Worm (Caenorhabditis elegans): ENCODE data around the gene alh-8.

alh-8 gene

DNA sequence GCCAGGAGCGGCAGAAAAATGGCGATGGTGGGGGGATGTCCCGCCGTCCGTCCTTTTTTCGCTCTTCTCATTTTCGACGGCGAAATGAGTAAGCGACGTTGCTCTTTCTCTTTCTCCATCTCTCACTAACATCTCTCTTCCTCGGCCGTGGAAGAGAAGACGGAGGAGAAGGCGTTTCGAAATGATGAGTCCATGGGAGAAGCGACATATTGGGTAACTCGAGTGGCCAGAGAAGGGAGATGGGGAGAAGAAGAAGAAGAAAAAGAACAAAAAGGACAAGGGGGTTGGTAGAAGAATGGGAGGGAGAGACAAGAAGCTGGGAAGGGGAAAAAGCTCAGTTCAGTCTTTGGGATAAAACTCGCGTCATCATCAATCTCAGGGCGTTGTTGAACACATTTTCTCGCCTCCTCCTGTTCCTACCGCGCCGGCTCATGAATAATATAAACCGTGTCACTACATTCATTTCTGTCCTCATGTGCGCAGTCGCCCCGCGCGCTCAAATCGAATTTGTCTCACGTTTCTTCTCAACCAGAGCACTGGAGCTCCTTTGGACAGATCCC lies 22.8 kb downstream of the alh-8 start (continued):
- TF ChIP-seq dpl-1 (GFP tag; optimal IDR thresholded peaks at IDR 0.05): no peak
- TF ChIP-seq unc-30 (tag; optimal IDR thresholded peaks at IDR 0.05): no peak
- peak in 1 of 2 experiments; percentile 1 for TF ChIP-seq ztf-11 (tag; optimal IDR thresholded peaks at IDR 0.05)
- TF ChIP-seq zip-4 (GFP tag; optimal IDR thresholded peaks at IDR 0.05): no peak
- no peak for TF ChIP-seq vab-15 (tag; optimal IDR thresholded peaks at IDR 0.05)
- TF ChIP-seq hlh-17 (GFP tag; optimal IDR thresholded peaks at IDR 0.05; ENCODE audit: borderline replicate concordance): no peak
- TF ChIP-seq mdl-1 (tag; optimal IDR thresholded peaks at IDR 0.05): no peak
- TF ChIP-seq skn-1 (tag; optimal IDR thresholded peaks at IDR 0.05): peak; percentile 31
- TF ChIP-seq irx-1 (tag; optimal IDR thresholded peaks at IDR 0.05): no peak
- peak in 1 of 2 experiments; percentile 37 for TF ChIP-seq lsy-2 (tag; optimal IDR thresholded peaks at IDR 0.05)
- TF ChIP-seq lin-14 (GFP tag; optimal IDR thresholded peaks at IDR 0.05): peak; percentile 80
- no peak for TF ChIP-seq ets-5 (GFP tag; IDR thresholded peaks at IDR 0.05)
- peak; percentile 8 to 70 (median 33) for TF ChIP-seq ceh-82 (tag; optimal IDR thresholded peaks at IDR 0.05)
- TF ChIP-seq lin-15B (tag; optimal IDR thresholded peaks at IDR 0.05): no peak
- TF ChIP-seq nhr-47 (tag; optimal IDR thresholded peaks at IDR 0.05): peak; percentile 21
- peak; percentile 3; the same call in 1 of the 2 replicates for TF ChIP-seq isw-1 (GFP tag; IDR thresholded peaks at IDR 0.05)
- TF ChIP-seq unc-98 (GFP tag; IDR thresholded peaks at IDR 0.05): no peak
- no peak for TF ChIP-seq snpc-4 (tag; optimal IDR thresholded peaks at IDR 0.05)
- peak; percentile 30 for TF ChIP-seq xbp-1 (tag; optimal IDR thresholded peaks at IDR 0.05)

DNA sequence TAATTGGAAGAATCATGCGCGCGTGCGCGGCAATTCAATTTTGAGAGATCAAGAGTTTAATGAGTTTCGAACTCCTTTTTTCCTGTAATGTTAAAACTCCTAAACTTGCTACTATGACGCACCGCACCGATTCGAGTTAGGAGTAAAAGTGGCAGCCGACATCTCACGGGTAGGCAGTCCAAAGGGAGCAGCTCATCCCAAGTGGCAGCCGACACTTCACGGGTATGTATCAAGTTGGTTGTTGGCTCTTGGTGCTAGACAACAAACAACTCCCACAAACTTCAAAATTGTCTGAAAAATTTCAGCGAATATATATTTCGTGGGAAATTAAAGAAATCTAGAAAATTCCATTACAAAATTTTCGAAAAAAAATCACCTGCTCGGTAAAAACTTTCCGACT lies 24.3 kb downstream of the alh-8 start:
- TF ChIP-seq snpc-4 (tag; optimal IDR thresholded peaks at IDR 0.05): peak; percentile 77
- TF ChIP-seq nhr-76 (tag; optimal IDR thresholded peaks at IDR 0.05): no peak

DNA sequence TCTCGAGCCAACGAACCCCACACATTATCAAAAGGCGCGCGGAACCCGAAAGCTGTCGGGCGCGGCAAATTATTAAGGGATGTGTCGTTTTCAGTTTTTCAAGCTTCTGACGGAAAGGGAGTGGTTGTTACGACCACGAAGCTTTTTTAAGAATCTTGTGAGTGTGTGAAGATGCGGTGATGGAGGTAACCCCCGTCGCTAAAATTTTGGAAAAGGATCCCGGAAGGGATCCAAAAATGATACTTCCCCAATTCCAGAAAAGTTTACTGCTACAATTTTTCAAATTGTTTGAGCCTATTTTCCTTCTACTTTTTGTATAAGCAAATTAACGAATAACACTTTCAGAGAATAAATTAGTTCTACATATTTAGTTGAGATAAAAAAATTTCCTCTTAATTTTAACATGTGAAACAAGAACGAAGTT lies 27.8 kb downstream of the alh-8 start:
- TF ChIP-seq snu-23 (GFP tag; optimal IDR thresholded peaks at IDR 0.05): peak; percentile 66
- TF ChIP-seq dpl-1 (GFP tag; optimal IDR thresholded peaks at IDR 0.05): peak in 2 of 3 experiments; percentile 39 to 58
- peak; percentile 10 for TF ChIP-seq nhr-47 (tag; optimal IDR thresholded peaks at IDR 0.05)
- TF ChIP-seq xbp-1 (tag; optimal IDR thresholded peaks at IDR 0.05): peak; percentile 14
- no peak for TF ChIP-seq tbx-2 (tag; optimal IDR thresholded peaks at IDR 0.05)
- peak; percentile 100 for TF ChIP-seq aly-2 (tag; optimal IDR thresholded peaks at IDR 0.05)
- TF ChIP-seq nhr-76 (tag; optimal IDR thresholded peaks at IDR 0.05): no peak
- TF ChIP-seq pag-3 (tag; optimal IDR thresholded peaks at IDR 0.05; ENCODE audit: borderline replicate concordance, insufficient read depth): no peak
- peak; percentile 35 for TF ChIP-seq swsn-7 (tag; optimal IDR thresholded peaks at IDR 0.05)
- TF ChIP-seq ets-5 (GFP tag; IDR thresholded peaks at IDR 0.05): no peak
- peak in 1 of 2 experiments; percentile 4 for TF ChIP-seq mdl-1 (tag; optimal IDR thresholded peaks at IDR 0.05)
- peak; percentile 77 for TF ChIP-seq nhr-85 (tag)
- peak; percentile 44 for TF ChIP-seq nhr-20 (tag; optimal IDR thresholded peaks at IDR 0.05)
- no peak for TF ChIP-seq unc-130 (tag; optimal IDR thresholded peaks at IDR 0.05)
- peak; percentile 46 for TF ChIP-seq mef-2 (tag; optimal IDR thresholded peaks at IDR 0.05)
- peak; percentile 33 for TF ChIP-seq dsc-1 (tag; optimal IDR thresholded peaks at IDR 0.05)
- TF ChIP-seq C34B4.2 (tag; optimal IDR thresholded peaks at IDR 0.05): no peak
- peak; percentile 84 for TF ChIP-seq mab-9 (GFP tag; IDR thresholded peaks at IDR 0.05)
- TF ChIP-seq skn-1 (tag; optimal IDR thresholded peaks at IDR 0.05): peak; percentile 91
- peak; percentile 50 for TF ChIP-seq unc-86 (tag; optimal IDR thresholded peaks at IDR 0.05)
- TF ChIP-seq fkh-8 (tag; optimal IDR thresholded peaks at IDR 0.05): peak; percentile 82
- no peak for TF ChIP-seq fkh-4 (tag; optimal IDR thresholded peaks at IDR 0.05; ENCODE audit: borderline replicate concordance)
- no peak for TF ChIP-seq nhr-84 (tag; optimal IDR thresholded peaks at IDR 0.05)
- peak; percentile 81 for TF ChIP-seq ztf-4 (tag; optimal IDR thresholded peaks at IDR 0.05)
- no peak for TF ChIP-seq nhr-11 (tag; optimal IDR thresholded peaks at IDR 0.05)
- peak; percentile 55 for TF ChIP-seq snpc-4 (tag; optimal IDR thresholded peaks at IDR 0.05)
- TF ChIP-seq rnt-1 (tag; optimal IDR thresholded peaks at IDR 0.05): peak; percentile 40
- no peak for TF ChIP-seq nhr-12 (tag; optimal IDR thresholded peaks at IDR 0.05)
- TF ChIP-seq ztf-11 (tag; optimal IDR thresholded peaks at IDR 0.05): peak in 1 of 2 experiments; percentile 26
- TF ChIP-seq tlp-1 (tag; optimal IDR thresholded peaks at IDR 0.05): no peak
- TF ChIP-seq nhr-90 (tag; optimal IDR thresholded peaks at IDR 0.05; ENCODE audit: poor library complexity): peak; percentile 3
- peak in 1 of 6 experiments; percentile 73 for TF ChIP-seq elt-3 (tag; optimal IDR thresholded peaks at IDR 0.05)
- TF ChIP-seq lin-35 (GFP tag; optimal IDR thresholded peaks at IDR 0.05): peak; percentile 31 to 47
- peak; percentile 40 for TF ChIP-seq nhr-19 (GFP tag; conservative IDR thresholded peaks at IDR 0.05)
- TF ChIP-seq pqm-1 (tag; optimal IDR thresholded peaks at IDR 0.05): no peak
- TF ChIP-seq ama-1 (optimal IDR thresholded peaks at IDR 0.05): peak; percentile 98
